Fruit fly (Drosophila melanogaster) whole organism, pupa: Measurements from ENCODE around the gene CG14834.

Experiments
- CG10348 ChIP-seq: fragments of 200-800 bp; sonication (Bioruptor generic); IDR thresholded peaks from 2 replicates; pipeline ENCODE4 v1.3.6; 2022; ENCODE audit warnings: missing biosample characterization, missing genetic modification characterization
- CG15710 ChIP-seq: fragments of 200-800 bp; sonication (Bioruptor generic); optimal IDR thresholded peaks from 2 replicates; lab custom pipeline; 2018; ENCODE audit warnings: missing biosample characterization, mild to moderate bottlenecking, missing genetic modification characterization, moderate library complexity
- CG34367 ChIP-seq: fragments of 200-800 bp; sonication (Bioruptor generic); optimal IDR thresholded peaks from 2 replicates; lab custom pipeline; 2018; ENCODE audit warnings: missing biosample characterization, mild to moderate bottlenecking, missing genetic modification characterization
- CG9948 ChIP-seq: fragments of 200-800 bp; sonication (Bioruptor generic); optimal IDR thresholded peaks from 2 replicates; lab custom pipeline; 2018; ENCODE audit warnings: missing biosample characterization, mild to moderate bottlenecking, missing genetic modification characterization, moderate library complexity
- Pif1A ChIP-seq: fragments of 200-800 bp; sonication (Bioruptor generic); optimal IDR thresholded peaks from 3 replicates; lab custom pipeline; 2016; ENCODE audit warnings: missing biosample characterization, missing genetic modification characterization
- Pif1B ChIP-seq: fragments of 200-800 bp; sonication (Bioruptor generic); optimal IDR thresholded peaks from 3 replicates; lab custom pipeline; 2016; ENCODE audit warnings: missing biosample characterization, missing genetic modification characterization
- rn ChIP-seq: fragments of 200-800 bp; sonication (Bioruptor generic); IDR thresholded peaks from 2 replicates; pipeline ENCODE4 v1.3.6; 2022; ENCODE audit warnings: missing biosample characterization, missing genetic modification characterization

- TF ChIP-seq CG10348 (GFP tag; lab: Robert Waterston, UW) (no peak), CG15710 (tag; lab: Kevin White, UChicago) (no peak), Pif1B (GFP tag; lab: Kevin White, UChicago) (no peak), Pif1A (GFP tag; lab: Kevin White, UChicago) (no peak), rn (GFP tag; lab: Robert Waterston, UW) (no peak), CG34367 (tag; lab: Kevin White, UChicago) (no peak), CG9948 (tag; lab: Kevin White, UChicago) (no peak)
These were observed 11.9 kb downstream of the CG14834 start, which contains the start of the genes wrm1 and wrm2 for dm6 chr3L:7334990-7335389.
